Worm (Caenorhabditis elegans) whole organism, L2 larva: ENCODE data around the gene Y116A8C.463.

Experiments
- aly-2 ChIP-seq: fragments of 150-350 bp; optimal IDR thresholded peaks from 2 replicates; lab custom pipeline; 2014; ENCODE audit warnings: missing biosample characterization, missing genetic modification characterization
- dmd-4 ChIP-seq: sonication (generic microtip); optimal IDR thresholded peaks from 2 replicates; lab custom pipeline; 2017; ENCODE audit warnings: missing biosample characterization, missing genetic modification characterization
- mbf-1 ChIP-seq: sonication (generic microtip); optimal IDR thresholded peaks from 2 replicates; lab custom pipeline; 2017; ENCODE audit warnings: missing biosample characterization, missing genetic modification characterization
- nhr-10 ChIP-seq: sonication (generic microtip); optimal IDR thresholded peaks from 2 replicates; lab custom pipeline; 2017; ENCODE audit warnings: missing biosample characterization, missing genetic modification characterization
- skn-1 ChIP-seq: sonication (generic microtip); optimal IDR thresholded peaks from 2 replicates; lab custom pipeline; 2017; ENCODE audit warnings: missing biosample characterization, missing genetic modification characterization
- zag-1 ChIP-seq: fragments of 150-350 bp; optimal IDR thresholded peaks from 2 replicates; lab custom pipeline; 2014; ENCODE audit warnings: missing biosample characterization, missing genetic modification characterization

ce11 chrIV:16936053-16936452, 16.5 kb downstream of the Y116A8C.463 start:
- no peak for TF ChIP-seq dmd-4
- TF ChIP-seq nhr-10 (tag; lab: Kevin White, UChicago): no peak
- TF ChIP-seq skn-1 (tag; lab: Kevin White, UChicago): no peak
- TF ChIP-seq mbf-1 (tag; lab: Kevin White, UChicago): no peak
- no peak for TF ChIP-seq aly-2 (tag; lab: Kevin White, UChicago)
- no peak for TF ChIP-seq zag-1 (tag; lab: Kevin White, UChicago)
